Fruit fly (Drosophila melanogaster): ENCODE measurements around the gene CG4829.

Gene CG4829

DNA sequence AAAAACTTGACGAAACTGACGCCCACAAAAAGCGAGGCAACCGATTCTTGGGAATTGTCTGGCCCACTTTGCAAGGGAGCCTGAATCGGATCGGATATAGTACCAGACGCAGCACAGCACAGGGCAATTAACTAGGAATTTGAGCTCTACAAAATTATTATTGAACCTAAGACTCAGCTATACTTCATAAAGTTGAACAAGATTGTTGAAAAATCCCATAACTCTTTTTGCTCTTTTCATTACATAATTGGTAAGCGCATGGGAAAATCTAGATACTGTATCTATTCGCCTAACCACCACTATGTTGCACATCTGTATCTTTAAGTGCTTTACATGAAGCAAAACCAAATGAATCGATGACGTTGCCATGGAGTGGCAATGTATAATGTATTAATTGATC lies 21.6 kb downstream of the CG4829 start (continued):
- TF ChIP-seq Vsx1 (GFP tag; optimal IDR thresholded peaks at IDR 0.05) = peak; percentile 33
- TF ChIP-seq Fer3 (tag; optimal IDR thresholded peaks at IDR 0.05) = peak; percentile 49
- peak; percentile 22 for TF ChIP-seq HLH54F (GFP tag; optimal IDR thresholded peaks at IDR 0.05)
- TF ChIP-seq grau (tag; optimal IDR thresholded peaks at IDR 0.05) = peak; percentile 76
- peak; percentile 73 for TF ChIP-seq btn (GFP tag; optimal IDR thresholded peaks at IDR 0.05)
- TF ChIP-seq Camta (GFP tag; optimal IDR thresholded peaks at IDR 0.05) = peak; percentile 80
- TF ChIP-seq CG4360 (GFP tag; IDR thresholded peaks at IDR 0.05) = peak; percentile 37; the same call in 1 of the 2 replicates
- TF ChIP-seq Neu2 (GFP tag; optimal IDR thresholded peaks at IDR 0.05; ENCODE audit: borderline replicate concordance) = no peak
- peak; percentile 52 for TF ChIP-seq ttk (GFP tag; IDR thresholded peaks at IDR 0.05)
- TF ChIP-seq CG8924 (tag; optimal IDR thresholded peaks at IDR 0.05) = peak; percentile 75
- TF ChIP-seq CG3163 (GFP tag; optimal IDR thresholded peaks at IDR 0.05) = peak; percentile 2
- TF ChIP-seq CG12744 (GFP tag; optimal IDR thresholded peaks at IDR 0.05) = no peak
- TF ChIP-seq CG1529 (GFP tag; optimal IDR thresholded peaks at IDR 0.05) = peak; percentile 77
- TF ChIP-seq lov (optimal IDR thresholded peaks at IDR 0.05) = no peak
- TF ChIP-seq lov (GFP tag; IDR thresholded peaks at IDR 0.05) = peak; percentile 67; the same call in 2 of the 3 replicates
- peak; percentile 80 for TF ChIP-seq Ets65A (GFP tag)
- no peak for TF ChIP-seq CG4282 (GFP tag; optimal IDR thresholded peaks at IDR 0.05)
- peak; percentile 53 for TF ChIP-seq CG9215 (GFP tag; IDR thresholded peaks at IDR 0.05)
- no peak for TF ChIP-seq vnd (GFP tag; IDR thresholded peaks at IDR 0.05; ENCODE audit: partially characterized antibody)
- no peak for TF ChIP-seq CG13287 (GFP tag; IDR thresholded peaks at IDR 0.05; ENCODE audit: partially characterized antibody)
- peak; percentile 86 for TF ChIP-seq CG11696 (GFP tag; IDR thresholded peaks at IDR 0.05)
- TF ChIP-seq grn (GFP tag; optimal IDR thresholded peaks at IDR 0.05) = no peak
- TF ChIP-seq CG8089 (GFP tag; optimal IDR thresholded peaks at IDR 0.05) = peak; percentile 26
- TF ChIP-seq hkb (optimal IDR thresholded peaks at IDR 0.05) = no peak
- TF ChIP-seq hkb (GFP tag; IDR thresholded peaks at IDR 0.05) = peak; percentile 85
- TF ChIP-seq klu (GFP tag; IDR thresholded peaks at IDR 0.05) = no peak
- TF ChIP-seq sob (GFP tag; IDR thresholded peaks at IDR 0.05) = peak; percentile 51
- TF ChIP-seq Scr (GFP tag; IDR thresholded peaks at IDR 0.05; ENCODE audit: partially characterized antibody) = no peak
- no peak for TF ChIP-seq CG16779 (GFP tag; IDR thresholded peaks at IDR 0.05)
- TF ChIP-seq CG3995 (GFP tag; optimal IDR thresholded peaks at IDR 0.05) = no peak
- peak; percentile 78 for TF ChIP-seq az2 (GFP tag; optimal IDR thresholded peaks at IDR 0.05)
- TF ChIP-seq shn (GFP tag; optimal IDR thresholded peaks at IDR 0.05) = peak; percentile 49
- peak; percentile 76 for TF ChIP-seq stc (GFP tag; IDR thresholded peaks at IDR 0.05)
- peak; percentile 70 for TF ChIP-seq CG17385 (GFP tag; optimal IDR thresholded peaks at IDR 0.05)
- TF ChIP-seq CG17568 (GFP tag; optimal IDR thresholded peaks at IDR 0.05) = peak; percentile 49
- TF ChIP-seq CG5245 (GFP tag; optimal IDR thresholded peaks at IDR 0.05) = peak; percentile 68
- peak; percentile 67 for TF ChIP-seq Mrtf (GFP tag; IDR thresholded peaks at IDR 0.05)
- peak; percentile 24 for TF ChIP-seq Sry-β (GFP tag; optimal IDR thresholded peaks at IDR 0.05)
- peak; percentile 22 for TF ChIP-seq CG15514 (GFP tag; optimal IDR thresholded peaks at IDR 0.05)
- peak; percentile 80 for TF ChIP-seq gsb-n (tag; optimal IDR thresholded peaks at IDR 0.05)
- TF ChIP-seq B-H2 (GFP tag; optimal IDR thresholded peaks at IDR 0.05) = no peak
- TF ChIP-seq Dbx (GFP tag; IDR thresholded peaks at IDR 0.05) = no peak
- peak; percentile 67 for TF ChIP-seq CG9727 (GFP tag; optimal IDR thresholded peaks at IDR 0.05)
- peak; percentile 70 for TF ChIP-seq CG14441 (GFP tag; IDR thresholded peaks at IDR 0.05)
- TF ChIP-seq CG2202 (tag; optimal IDR thresholded peaks at IDR 0.05) = peak; percentile 57
- TF ChIP-seq esg (GFP tag; conservative IDR thresholded peaks at IDR 0.05) = peak; percentile 64
- TF ChIP-seq CG6765 (GFP tag; optimal IDR thresholded peaks at IDR 0.05) = no peak
- TF ChIP-seq CG3726 (GFP tag; IDR thresholded peaks at IDR 0.05) = no peak
- no peak for TF ChIP-seq CG8478 (optimal IDR thresholded peaks at IDR 0.05)
- peak; percentile 65 for TF ChIP-seq run (tag; optimal IDR thresholded peaks at IDR 0.05)
- TF ChIP-seq dpn (GFP tag; optimal IDR thresholded peaks at IDR 0.05) = peak; percentile 65 to 78
- no peak for TF ChIP-seq pzg (GFP tag; optimal IDR thresholded peaks at IDR 0.05)
- peak; percentile 26 for TF ChIP-seq slou (GFP tag; optimal IDR thresholded peaks at IDR 0.05)

Data from whole organism, embryonic.